Worm (Caenorhabditis elegans): ENCODE data around the gene damt-1.
"Not testable (repeated sequence)": the region's sequence is repeated elsewhere in the genome, so short reads cannot be mapped to it uniquely, and the experiment has no call there.

Gene damt-1

ce11 chrII:5747312-5747711 lies 27.4 kb downstream of the damt-1 start:
- TF ChIP-seq ceh-43 (GFP tag; optimal IDR thresholded peaks at IDR 0.05) (no peak), nhr-2 (tag; optimal IDR thresholded peaks at IDR 0.05) (no peak), ztf-11 (tag; optimal IDR thresholded peaks at IDR 0.05) (no peak), flh-1 (GFP tag; optimal IDR thresholded peaks at IDR 0.05) (no peak), ceh-39 (tag; optimal IDR thresholded peaks at IDR 0.05) (no peak), drap-1 (GFP tag; optimal IDR thresholded peaks at IDR 0.05) (no peak)

ce11 chrII:5748395-5748794 lies 28.4 kb downstream of the damt-1 start:
- TF ChIP-seq hlh-1 (tag; optimal IDR thresholded peaks at IDR 0.05) (no peak), elt-1 (tag; optimal IDR thresholded peaks at IDR 0.05; ENCODE audit: borderline replicate concordance, insufficient read depth) (no peak), blmp-1 (tag; optimal IDR thresholded peaks at IDR 0.05) (no peak), unc-39 (tag; optimal IDR thresholded peaks at IDR 0.05) (no peak), zip-8 (tag; optimal IDR thresholded peaks at IDR 0.05) (no peak), tbx-8 (GFP tag; optimal IDR thresholded peaks at IDR 0.05) (no peak), snpc-4 (tag; optimal IDR thresholded peaks at IDR 0.05) (no peak), nhr-12 (tag; optimal IDR thresholded peaks at IDR 0.05) (no peak), lsy-2 (tag; optimal IDR thresholded peaks at IDR 0.05) (no peak), unc-120 (tag; optimal IDR thresholded peaks at IDR 0.05; ENCODE audit: poor library complexity, severe bottlenecking) (no peak), ceh-43 (GFP tag; optimal IDR thresholded peaks at IDR 0.05) (no peak), ceh-83 (GFP tag; optimal IDR thresholded peaks at IDR 0.05) (no peak)

- TF ChIP-seq elt-1 (tag; optimal IDR thresholded peaks at IDR 0.05; ENCODE audit: borderline replicate concordance, insufficient read depth): no peak
- TF ChIP-seq ceh-39 (tag; optimal IDR thresholded peaks at IDR 0.05): no peak
- no peak for TF ChIP-seq unc-120 (tag; optimal IDR thresholded peaks at IDR 0.05; ENCODE audit: poor library complexity, severe bottlenecking)
- TF ChIP-seq nhr-237 (tag; optimal IDR thresholded peaks at IDR 0.05): no peak
- TF ChIP-seq nhr-28 (tag; optimal IDR thresholded peaks at IDR 0.05): no peak
- TF ChIP-seq M03D4.4 (tag; optimal IDR thresholded peaks at IDR 0.05): no peak
- TF ChIP-seq snpc-4 (tag; optimal IDR thresholded peaks at IDR 0.05): no peak
- no peak for TF ChIP-seq flh-1 (GFP tag; optimal IDR thresholded peaks at IDR 0.05)
Measured at ce11 chrII:5749733-5750238, 29.8 kb downstream of the damt-1 start, which contains the start of gene ifb-2. Gene ifb-2, plus strand, starts transcription at chrII:5750188.

- TF ChIP-seq blmp-1 (tag; optimal IDR thresholded peaks at IDR 0.05) (no peak), M03D4.4 (tag; optimal IDR thresholded peaks at IDR 0.05) (no peak), pha-4 (tag; optimal IDR thresholded peaks at IDR 0.05) (no peak), ceh-83 (GFP tag; optimal IDR thresholded peaks at IDR 0.05) (no peak), cnd-1 (tag; optimal IDR thresholded peaks at IDR 0.05) (no peak), sem-2 (GFP tag; optimal IDR thresholded peaks at IDR 0.05) (no peak), ham-2 (GFP tag; optimal IDR thresholded peaks at IDR 0.05) (no peak), nhr-28 (tag; optimal IDR thresholded peaks at IDR 0.05) (no peak), tbx-8 (GFP tag; optimal IDR thresholded peaks at IDR 0.05) (no peak), hlh-1 (tag; optimal IDR thresholded peaks at IDR 0.05) (no peak), nhr-2 (tag; optimal IDR thresholded peaks at IDR 0.05) (no peak), unc-62 (GFP tag; optimal IDR thresholded peaks at IDR 0.05) (no peak), nhr-237 (tag; optimal IDR thresholded peaks at IDR 0.05) (no peak), mep-1 (tag; optimal IDR thresholded peaks at IDR 0.05) (no peak), sptf-1 (tag; optimal IDR thresholded peaks at IDR 0.05) (no peak), nhr-12 (tag; optimal IDR thresholded peaks at IDR 0.05) (no peak), mab-5 (tag; optimal IDR thresholded peaks at IDR 0.05) (no peak), flh-1 (GFP tag; optimal IDR thresholded peaks at IDR 0.05) (no peak), unc-120 (tag; optimal IDR thresholded peaks at IDR 0.05; ENCODE audit: poor library complexity, severe bottlenecking) (no peak), elt-1 (tag; optimal IDR thresholded peaks at IDR 0.05; ENCODE audit: borderline replicate concordance, insufficient read depth) (no peak)
Measured at ce11 chrII:5751353-5751752, 31.4 kb downstream of the damt-1 start.

ce11 chrII:5754168-5754567 lies 34.2 kb downstream of the damt-1 start, which contains the start of gene F10C1.8:
Gene F10C1.8, plus strand, starts transcription at chrII:5754468.
- TF ChIP-seq flh-1 (GFP tag; optimal IDR thresholded peaks at IDR 0.05) (no peak), nhr-76 (tag; optimal IDR thresholded peaks at IDR 0.05) (no peak), sem-2 (GFP tag; optimal IDR thresholded peaks at IDR 0.05) (no peak)

ce11 chrII:5757656-5758055 lies 37.7 kb downstream of the damt-1 start, which contains the start of the genes F10C1.3 and F10C1.23:
Gene F10C1.3, minus strand, starts transcription at chrII:5757756.
Gene F10C1.23, plus strand, starts transcription at chrII:5758040.
- not testable (repeated sequence) for TF ChIP-seq lin-13 (tag; optimal IDR thresholded peaks at IDR 0.05); zip-8 (tag; optimal IDR thresholded peaks at IDR 0.05); bed-3 (GFP tag; optimal IDR thresholded peaks at IDR 0.05)
